Fruit fly (Drosophila melanogaster) whole organism, prepupa: ENCODE results near the gene CG34313.

ENCODE experiments used
- CG10669 ChIP-seq: fragments of 200-800 bp; sonication (Bioruptor generic); optimal IDR thresholded peaks from 3 replicates; lab custom pipeline; 2018; ENCODE audit warnings: missing biosample characterization, mild to moderate bottlenecking, missing genetic modification characterization, moderate library complexity
- CG11294 ChIP-seq: fragments of 200-800 bp; sonication (Bioruptor generic); IDR thresholded peaks from 2 replicates; pipeline ENCODE4 v1.3.6; 2022; ENCODE audit warnings: missing biosample characterization, missing genetic modification characterization
- CG11762 ChIP-seq: fragments of 200-800 bp; sonication (Bioruptor generic); optimal IDR thresholded peaks from 3 replicates; lab custom pipeline; 2016; ENCODE audit warnings: missing biosample characterization, missing genetic modification characterization; ENCODE audit not compliant: insufficient read depth
- CG11902 ChIP-seq: fragments of 200-800 bp; sonication (Bioruptor generic); optimal IDR thresholded peaks from 3 replicates; lab custom pipeline; 2016; ENCODE audit warnings: missing biosample characterization, missing genetic modification characterization
- CG1621 ChIP-seq: fragments of 200-800 bp; sonication (Bioruptor generic); optimal IDR thresholded peaks from 3 replicates; lab custom pipeline; 2018; ENCODE audit warnings: missing biosample characterization, mild to moderate bottlenecking, missing genetic modification characterization
- CG16779 ChIP-seq: fragments of 200-800 bp; sonication (Bioruptor generic); optimal IDR thresholded peaks from 3 replicates; lab custom pipeline; 2017; ENCODE audit warnings: missing biosample characterization, mild to moderate bottlenecking, missing genetic modification characterization
- CG3032 ChIP-seq: fragments of 200-800 bp; optimal IDR thresholded peaks from 2 replicates; lab custom pipeline; 2019; ENCODE audit warnings: missing biosample characterization, mild to moderate bottlenecking, missing genetic modification characterization, moderate library complexity
- CG32006 ChIP-seq: fragments of 200-800 bp; sonication (Bioruptor generic); optimal IDR thresholded peaks from 3 replicates; lab custom pipeline; 2017; ENCODE audit warnings: missing biosample characterization, mild to moderate bottlenecking, missing genetic modification characterization
- CG34406 ChIP-seq: fragments of 200-800 bp; sonication (Bioruptor generic); optimal IDR thresholded peaks from 3 replicates; lab custom pipeline; 2016; ENCODE audit warnings: missing biosample characterization, missing genetic modification characterization
- CG4318 ChIP-seq: fragments of 200-800 bp; sonication (Bioruptor generic); optimal IDR thresholded peaks from 3 replicates; lab custom pipeline; 2017; ENCODE audit warnings: missing biosample characterization, mild to moderate bottlenecking, missing genetic modification characterization
- CG6163 ChIP-seq: fragments of 200-800 bp; sonication (Bioruptor generic); IDR thresholded peaks from 3 replicates; pipeline ENCODE4 v1.3.6; 2022; ENCODE audit warnings: missing biosample characterization, missing genetic modification characterization
- CG6276 ChIP-seq: fragments of 200-800 bp; sonication (Bioruptor generic); optimal IDR thresholded peaks from 2 replicates; lab custom pipeline; 2017; ENCODE audit warnings: missing biosample characterization, mild to moderate bottlenecking, missing genetic modification characterization
- CG6792 ChIP-seq: fragments of 200-800 bp; sonication (Bioruptor generic); optimal IDR thresholded peaks from 3 replicates; lab custom pipeline; 2016; ENCODE audit warnings: missing biosample characterization, missing genetic modification characterization
- CG8119 ChIP-seq: fragments of 200-800 bp; sonication (Bioruptor generic); IDR thresholded peaks from 3 replicates; pipeline ENCODE4 v1.3.6; 2022; ENCODE audit warnings: missing biosample characterization, missing genetic modification characterization
- CG8319 ChIP-seq: fragments of 200-800 bp; sonication (Bioruptor generic); optimal IDR thresholded peaks from 3 replicates; lab custom pipeline; 2016; ENCODE audit warnings: missing biosample characterization, missing genetic modification characterization
- Eip78C ChIP-seq: fragments of 200-800 bp; sonication (Bioruptor generic); peaks from one replicate; lab custom pipeline; 2016; ENCODE audit warnings: missing biosample characterization, missing genetic modification characterization
- Eip93F ChIP-seq: fragments of 200-800 bp; sonication (Bioruptor generic); optimal IDR thresholded peaks from 2 replicates; lab custom pipeline; 2016; ENCODE audit warnings: missing biosample characterization, mild to moderate bottlenecking, missing genetic modification characterization
- Ets96B ChIP-seq: fragments of 200-800 bp; optimal IDR thresholded peaks from 2 replicates; lab custom pipeline; 2019; ENCODE audit warnings: missing biosample characterization, mild to moderate bottlenecking, missing genetic modification characterization, moderate library complexity
- Gug ChIP-seq: fragments of 200-800 bp; sonication (Bioruptor generic); IDR thresholded peaks from 2 replicates; pipeline ENCODE4 v1.3.6; 2022; ENCODE audit warnings: missing biosample characterization, missing genetic modification characterization
- Hr38 ChIP-seq: sonication (Bioruptor generic); optimal IDR thresholded peaks from 2 replicates; lab custom pipeline; 2016; ENCODE audit warnings: missing biosample characterization, missing genetic modification characterization
- Hr39 ChIP-seq: fragments of 200-800 bp; sonication (Bioruptor generic); optimal IDR thresholded peaks from 2 replicates; lab custom pipeline; 2016; ENCODE audit warnings: missing biosample characterization, missing genetic modification characterization
- Met ChIP-seq: fragments of 200-800 bp; sonication (Bioruptor generic); optimal IDR thresholded peaks from 3 replicates; lab custom pipeline; 2016; ENCODE audit warnings: missing biosample characterization, missing genetic modification characterization
- Sox14 ChIP-seq: fragments of 200-800 bp; sonication (Bioruptor generic); optimal IDR thresholded peaks from 3 replicates; lab custom pipeline; 2016; ENCODE audit warnings: missing biosample characterization, missing genetic modification characterization
- Sox15 ChIP-seq: fragments of 200-800 bp; sonication (Bioruptor generic); optimal IDR thresholded peaks from 3 replicates; lab custom pipeline; 2016; ENCODE audit warnings: missing biosample characterization, missing genetic modification characterization
- acj6 ChIP-seq: fragments of 200-800 bp; sonication (Bioruptor generic); optimal IDR thresholded peaks from 3 replicates; lab custom pipeline; 2016; ENCODE audit warnings: missing biosample characterization, missing genetic modification characterization
- dac ChIP-seq: fragments of 200-800 bp; sonication (Bioruptor generic); optimal IDR thresholded peaks from 2 replicates; lab custom pipeline; 2017; ENCODE audit warnings: missing biosample characterization, mild to moderate bottlenecking, missing genetic modification characterization
- dsx ChIP-seq: fragments of 200-800 bp; optimal IDR thresholded peaks from 3 replicates; lab custom pipeline; 2019; ENCODE audit warnings: missing biosample characterization, mild to moderate bottlenecking, missing genetic modification characterization, moderate library complexity; ENCODE audit not compliant: poor library complexity, severe bottlenecking
- net ChIP-seq: fragments of 200-800 bp; sonication (Bioruptor generic); optimal IDR thresholded peaks from 3 replicates; lab custom pipeline; 2016; ENCODE audit warnings: missing biosample characterization, missing genetic modification characterization
- pdm3 ChIP-seq: fragments of 200-800 bp; sonication (Bioruptor generic); optimal IDR thresholded peaks from 3 replicates; lab custom pipeline; 2016; ENCODE audit warnings: missing biosample characterization, missing genetic modification characterization
- ss ChIP-seq, 2 experiments: fragments of 200-800 bp; sonication (Bioruptor generic); optimal IDR thresholded peaks; 2 replicates in 1 of 2; 3 replicates in 1 of 2; lab custom pipeline; 2017 to 2018; ENCODE audit warnings: mild to moderate bottlenecking in 2 of 2, missing biosample characterization in 2 of 2, missing genetic modification characterization in 2 of 2, moderate library complexity in 1 of 2
- svp ChIP-seq: fragments of 200-800 bp; sonication (Bioruptor generic); peaks from one replicate; lab custom pipeline; 2016; ENCODE audit warnings: missing biosample characterization, missing genetic modification characterization
- topi ChIP-seq: fragments of 200-800 bp; sonication (Bioruptor generic); optimal IDR thresholded peaks from 3 replicates; lab custom pipeline; 2016; ENCODE audit warnings: missing biosample characterization, missing genetic modification characterization
- vri ChIP-seq: fragments of 200-800 bp; sonication (Bioruptor generic); optimal IDR thresholded peaks from 3 replicates; lab custom pipeline; 2016; ENCODE audit warnings: missing biosample characterization, mild to moderate bottlenecking, missing genetic modification characterization

CG34313 gene

dm6 chr2L:16887660-16888573 is 8.6 kb downstream of the CG34313 start, which contains the start of the genes osi and tweek (continued):
- TF ChIP-seq CG11762 (GFP tag; lab: Kevin White, UChicago) (no peak), net (no peak)

dm6 chr2L:16888574-16889376 is 9.5 kb downstream of the CG34313 start:
- TF ChIP-seq CG32006 (GFP tag; lab: Kevin White, UChicago) (no peak), CG6276 (GFP tag; lab: Kevin White, UChicago) (no peak), pdm3 (GFP tag; lab: Kevin White, UChicago) (no peak), CG16779 (tag; lab: Kevin White, UChicago) (no peak), Hr39 (GFP tag; lab: Kevin White, UChicago) (no peak), Eip78C (GFP tag; lab: Kevin White, UChicago) (peak; percentile 67), Sox14 (GFP tag; lab: Kevin White, UChicago) (peak; percentile 2), Hr38 (GFP tag; lab: Kevin White, UChicago) (no peak), CG11902 (GFP tag; lab: Kevin White, UChicago) (no peak), CG3032 (tag; lab: Kevin White, UChicago) (no peak), CG8319 (GFP tag; lab: Kevin White, UChicago) (no peak), Ets96B (tag; lab: Kevin White, UChicago) (no peak), CG34406 (GFP tag; lab: Kevin White, UChicago) (no peak), acj6 (no peak), CG6163 (0 out of 3 replicates have a peak, but pooled peaks have one; percentile 44), vri (GFP tag; lab: Kevin White, UChicago) (peak; percentile 59), ss (GFP tag; optimal IDR thresholded peaks at IDR 0.05; lab: Kevin White, UChicago) (peak in 1 of 2 experiments; percentile 42), CG1621 (tag; lab: Kevin White, UChicago) (no peak), CG11294 (GFP tag; lab: Robert Waterston, UW) (no peak), svp (GFP tag; lab: Kevin White, UChicago) (peak; percentile 99), dsx (peak; percentile 30)

dm6 chr2L:16889608-16890007 is 10.3 kb downstream of the CG34313 start, which contains the start of gene CG42556:
CG42556 (plus strand) TSS chr2L:16889908.
- TF ChIP-seq Sox15 (GFP tag; lab: Kevin White, UChicago) (no peak), ss (GFP tag; optimal IDR thresholded peaks at IDR 0.05; lab: Kevin White, UChicago) (no peak), CG16779 (tag; lab: Kevin White, UChicago) (no peak), topi (no peak), CG6792 (GFP tag; lab: Kevin White, UChicago) (no peak), CG10669 (GFP tag; lab: Kevin White, UChicago) (no peak), Ets96B (tag; lab: Kevin White, UChicago) (no peak), Met (GFP tag; lab: Kevin White, UChicago) (no peak)

DNA sequence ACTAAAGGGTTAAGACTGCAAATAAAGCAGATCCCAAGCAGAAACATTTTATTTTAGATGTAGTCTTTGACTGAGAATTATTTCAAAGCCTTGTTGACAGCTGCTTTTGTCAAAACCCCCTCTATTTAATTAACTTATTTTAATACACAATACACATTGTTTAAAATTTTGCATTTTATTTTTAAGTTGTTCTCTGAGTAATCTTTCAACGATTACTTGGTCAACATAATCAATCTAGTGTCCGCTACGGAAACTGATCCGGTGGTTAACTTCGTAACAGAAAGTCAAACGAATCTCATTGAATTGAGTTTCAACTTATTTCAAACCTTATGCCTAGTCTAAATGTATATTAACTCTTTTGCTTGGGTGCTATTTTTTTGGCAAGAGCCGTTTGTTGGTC is 21.1 kb downstream of the CG34313 start, which contains the start of gene CG31805:
Gene CG31805, minus strand, starts transcription at position 101 of the 400 bp plus-strand sequence.
- TF ChIP-seq CG8319 (GFP tag; lab: Kevin White, UChicago) (no peak), Eip93F (no peak), CG6276 (GFP tag; lab: Kevin White, UChicago) (no peak), CG4318 (GFP tag; lab: Kevin White, UChicago) (no peak), CG8119 (GFP tag; lab: Robert Waterston, UW) (no peak), dac (GFP tag; lab: Kevin White, UChicago) (no peak), CG3032 (tag; lab: Kevin White, UChicago) (no peak), acj6 (no peak), vri (GFP tag; lab: Kevin White, UChicago) (no peak), Hr38 (GFP tag; lab: Kevin White, UChicago) (no peak), Ets96B (tag; lab: Kevin White, UChicago) (no peak), Gug (GFP tag; lab: Robert Waterston, UW) (no peak)
